Fruit fly (Drosophila melanogaster): ENCODE measurements around the gene slp2.

The slp2 gene

DNA sequence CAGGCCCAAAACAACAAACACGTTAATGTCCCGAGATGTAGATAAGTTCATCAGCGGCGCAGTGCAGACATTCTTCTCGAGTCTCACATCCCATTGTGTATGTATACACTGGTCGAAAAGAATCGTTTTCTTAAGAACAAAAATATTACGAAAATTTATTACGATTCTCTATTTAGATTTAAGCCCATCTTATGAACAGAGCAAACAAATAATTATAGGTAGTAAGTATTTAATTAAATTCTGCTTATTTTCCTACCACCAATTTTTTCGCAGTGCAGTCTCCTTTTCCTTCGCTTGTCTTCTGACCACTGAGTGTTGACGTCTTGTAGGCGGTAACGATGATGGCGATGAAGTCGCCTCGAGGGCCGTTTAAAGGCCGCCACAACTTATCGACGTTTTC is 24.7 kb downstream of the slp2 start (continued):
- TF ChIP-seq yki (optimal IDR thresholded peaks at IDR 0.05) (no peak), sisA (GFP tag; IDR thresholded peaks at IDR 0.05) (no peak), CG1647 (GFP tag; optimal IDR thresholded peaks at IDR 0.05) (no peak), CG10462 (GFP tag; optimal IDR thresholded peaks at IDR 0.05) (no peak), MTF-1 (GFP tag; optimal IDR thresholded peaks at IDR 0.05; ENCODE audit: borderline replicate concordance) (no peak), CG2129 (GFP tag; IDR thresholded peaks at IDR 0.05; ENCODE audit: partially characterized antibody) (no peak), vnd (GFP tag; IDR thresholded peaks at IDR 0.05; ENCODE audit: partially characterized antibody) (no peak), CG42726 (GFP tag; IDR thresholded peaks at IDR 0.05; ENCODE audit: partially characterized antibody) (no peak), NFAT (GFP tag; IDR thresholded peaks at IDR 0.05) (no peak), maf-S (GFP tag; optimal IDR thresholded peaks at IDR 0.05) (no peak), al (GFP tag; IDR thresholded peaks at IDR 0.05) (no peak), CG10543 (GFP tag; optimal IDR thresholded peaks at IDR 0.05) (no peak), Poxn (GFP tag; IDR thresholded peaks at IDR 0.05) (no peak), twi (tag; optimal IDR thresholded peaks at IDR 0.05) (peak; percentile 34), bigmax (GFP tag; optimal IDR thresholded peaks at IDR 0.05) (no peak), Abd-B (GFP tag; optimal IDR thresholded peaks at IDR 0.05) (peak; percentile 5), nmo (GFP tag; optimal IDR thresholded peaks at IDR 0.05) (peak; percentile 43), CG12219 (GFP tag; optimal IDR thresholded peaks at IDR 0.05) (no peak), rib (GFP tag; IDR thresholded peaks at IDR 0.05) (no peak), Max (GFP tag; optimal IDR thresholded peaks at IDR 0.05) (no peak), CG11085 (GFP tag; IDR thresholded peaks at IDR 0.05) (no peak), gem (tag; optimal IDR thresholded peaks at IDR 0.05) (peak; percentile 80), Lim3 (GFP tag; IDR thresholded peaks at IDR 0.05) (no peak), MBD-R2 (GFP tag; IDR thresholded peaks at IDR 0.05) (no peak), gsb-n (tag; optimal IDR thresholded peaks at IDR 0.05) (peak; percentile 38), ci (GFP tag; IDR thresholded peaks at IDR 0.05) (peak; percentile 50; the same call in 1 of the 3 replicates), unpg (GFP tag; optimal IDR thresholded peaks at IDR 0.05) (peak; percentile 47), tup (GFP tag; optimal IDR thresholded peaks at IDR 0.05) (no peak), ato (GFP tag; IDR thresholded peaks at IDR 0.05; ENCODE audit: partially characterized antibody) (no peak), mirr (GFP tag; optimal IDR thresholded peaks at IDR 0.05) (no peak), insv (GFP tag; optimal IDR thresholded peaks at IDR 0.05) (no peak), B-H1 (GFP tag; IDR thresholded peaks at IDR 0.05) (no peak), CG8765 (GFP tag; IDR thresholded peaks at IDR 0.05) (peak; percentile 80), mld (GFP tag; IDR thresholded peaks at IDR 0.05; ENCODE audit: partially characterized antibody) (no peak), C15 (GFP tag; IDR thresholded peaks at IDR 0.05) (no peak), cwo (GFP tag; optimal IDR thresholded peaks at IDR 0.05) (no peak), Rfx (GFP tag; IDR thresholded peaks at IDR 0.05) (no peak), sd (tag; optimal IDR thresholded peaks at IDR 0.05) (no peak), CG7928 (GFP tag; optimal IDR thresholded peaks at IDR 0.05) (no peak), sim (GFP tag; IDR thresholded peaks at IDR 0.05) (peak; percentile 66), Dp (GFP tag; optimal IDR thresholded peaks at IDR 0.05) (no peak), ATbp (GFP tag; optimal IDR thresholded peaks at IDR 0.05) (no peak), esg (GFP tag; conservative IDR thresholded peaks at IDR 0.05) (no peak), CG11723 (GFP tag; optimal IDR thresholded peaks at IDR 0.05) (no peak), tin (GFP tag; optimal IDR thresholded peaks at IDR 0.05) (peak; percentile 62), Dbx (GFP tag; IDR thresholded peaks at IDR 0.05) (no peak), CG6765 (GFP tag; optimal IDR thresholded peaks at IDR 0.05) (no peak), dan (GFP tag; IDR thresholded peaks at IDR 0.05) (peak; percentile 27; the same call in 1 of the 2 replicates), CG32532 (GFP tag; IDR thresholded peaks at IDR 0.05) (no peak), grau (tag; optimal IDR thresholded peaks at IDR 0.05) (peak; percentile 38), HLH3B (GFP tag; IDR thresholded peaks at IDR 0.05) (no peak), CG13894 (tag; optimal IDR thresholded peaks at IDR 0.05) (no peak)
